Worm (Caenorhabditis elegans) whole organism, L4 larva: Measurements from ENCODE around the gene C01G12.7.
A peak's percentile ranks its signal among the peaks of the same experiment; 100 is the strongest.

Source experiments
- F10B5.3 ChIP-seq: sonication (generic microtip); optimal IDR thresholded peaks from 2 replicates; lab custom pipeline; 2016; ENCODE audit warnings: mild to moderate bottlenecking, missing genetic modification characterization, missing compliant biosample characterization
- R02D3.7 ChIP-seq: fragments of 150-350 bp; sonication (generic microtip); optimal IDR thresholded peaks from 3 replicates; lab custom pipeline; 2014; ENCODE audit warnings: missing biosample characterization, missing genetic modification characterization
- T20F7.1 ChIP-seq: fragments of 200-800 bp; sonication (Bioruptor generic); optimal IDR thresholded peaks from 2 replicates; lab custom pipeline; 2018; ENCODE audit warnings: mild to moderate bottlenecking, missing genetic modification characterization, missing compliant biosample characterization
- T26A8.4 ChIP-seq: fragments of 200-800 bp; sonication (Bioruptor generic); IDR thresholded peaks from 2 replicates; pipeline ENCODE4 v1.3.6; 2022; ENCODE audit warnings: missing genetic modification characterization, missing compliant biosample characterization
- Y105C5A.15 ChIP-seq: fragments of 200-800 bp; sonication (Bioruptor generic); IDR thresholded peaks from 2 replicates; pipeline ENCODE4 v1.3.6; 2022; ENCODE audit warnings: missing genetic modification characterization, missing compliant biosample characterization
- Y48G9A.11 ChIP-seq: fragments of 200-800 bp; sonication (Bioruptor generic); IDR thresholded peaks from 2 replicates; pipeline ENCODE4 v1.3.6; 2022; ENCODE audit warnings: missing genetic modification reagents, missing genetic modification characterization, missing compliant biosample characterization
- Y5F2A.4 ChIP-seq: fragments of 200-800 bp; sonication (Bioruptor generic); optimal IDR thresholded peaks from 2 replicates; lab custom pipeline; 2018; ENCODE audit warnings: mild to moderate bottlenecking, missing genetic modification characterization, missing compliant biosample characterization
- Y75B8A.6 ChIP-seq: fragments of 200-800 bp; sonication (Bioruptor generic); IDR thresholded peaks from 2 replicates; pipeline ENCODE4 v1.3.6; 2022; ENCODE audit warnings: missing genetic modification reagents, missing genetic modification characterization, missing compliant biosample characterization
- ZK337.2 ChIP-seq: fragments of 200-800 bp; sonication (Bioruptor generic); IDR thresholded peaks from 2 replicates; pipeline ENCODE4 v1.3.6; 2022; ENCODE audit warnings: missing genetic modification reagents, missing genetic modification characterization, missing compliant biosample characterization
- aha-1 ChIP-seq: fragments of 150-350 bp; peaks from one replicate; lab custom pipeline; 2014; ENCODE audit warnings: missing biosample characterization, missing genetic modification characterization
- attf-4 ChIP-seq: sonication (generic microtip); optimal IDR thresholded peaks from 3 replicates; lab custom pipeline; 2017; ENCODE audit warnings: missing biosample characterization, missing genetic modification characterization
- ceh-82 ChIP-seq: sonication (generic microtip); optimal IDR thresholded peaks from 2 replicates; lab custom pipeline; 2017; ENCODE audit warnings: missing biosample characterization, missing genetic modification characterization
- ces-1 ChIP-seq: fragments of 150-350 bp; sonication (generic microtip); optimal IDR thresholded peaks from 4 replicates; lab custom pipeline; 2014; ENCODE audit warnings: missing biosample characterization, missing genetic modification reagents, missing genetic modification characterization
- cey-2 ChIP-seq: sonication (generic microtip); optimal IDR thresholded peaks from 3 replicates; lab custom pipeline; 2017; ENCODE audit warnings: missing genetic modification characterization, mild to moderate bottlenecking, missing compliant biosample characterization, antibody characterized with exemption, borderline replicate concordance; ENCODE audit not compliant: insufficient read depth
- daf-16 ChIP-seq, 3 experiments: sonication (generic microtip); optimal IDR thresholded peaks; 2 replicates each; lab custom pipeline; 2016 to 2017; ENCODE audit warnings: missing genetic modification characterization in 3 of 3, missing genetic modification reagents in 3 of 3, mild to moderate bottlenecking in 2 of 3, missing compliant biosample characterization in 2 of 3, missing biosample characterization in 1 of 3, moderate library complexity in 1 of 3
- daf-19 ChIP-seq: fragments of 200-800 bp; sonication (Bioruptor generic); conservative IDR thresholded peaks from 2 replicates; pipeline ENCODE4 v1.3.6; 2022; ENCODE audit warnings: missing genetic modification characterization, missing compliant biosample characterization
- dmd-8 ChIP-seq: fragments of 200-800 bp; sonication (Bioruptor generic); IDR thresholded peaks from 2 replicates; pipeline ENCODE4 v1.3.6; 2022; ENCODE audit warnings: missing genetic modification characterization, missing compliant biosample characterization
- dpl-1 ChIP-seq: fragments of 150-350 bp; optimal IDR thresholded peaks from 2 replicates; lab custom pipeline; 2014; ENCODE audit warnings: missing biosample characterization, missing genetic modification reagents, missing genetic modification characterization
- dve-1 ChIP-seq: sonication (generic microtip); optimal IDR thresholded peaks from 2 replicates; lab custom pipeline; 2017; ENCODE audit warnings: antibody characterized with exemption, mild to moderate bottlenecking, missing genetic modification characterization, missing compliant biosample characterization; ENCODE audit not compliant: insufficient read depth
- fkh-10 ChIP-seq: fragments of 150-350 bp; optimal IDR thresholded peaks from 2 replicates; lab custom pipeline; 2014; ENCODE audit warnings: missing biosample characterization, missing genetic modification reagents, missing genetic modification characterization
- gei-8 ChIP-seq: fragments of 200-800 bp; sonication (Bioruptor generic); optimal IDR thresholded peaks from 2 replicates; lab custom pipeline; 2018; ENCODE audit warnings: mild to moderate bottlenecking, missing genetic modification characterization, missing compliant biosample characterization
- hif-1 ChIP-seq, 2 experiments: sonication (generic microtip); optimal IDR thresholded peaks; 2 replicates each; lab custom pipeline; 2016 to 2017; ENCODE audit warnings: missing compliant biosample characterization in 2 of 2, missing genetic modification characterization in 2 of 2, missing genetic modification reagents in 2 of 2, missing genotype in 2 of 2, mild to moderate bottlenecking in 1 of 2
- hlh-30 ChIP-seq: sonication (generic microtip); optimal IDR thresholded peaks from 2 replicates; lab custom pipeline; 2017; ENCODE audit warnings: antibody characterized with exemption, mild to moderate bottlenecking, missing genetic modification characterization, missing compliant biosample characterization; ENCODE audit not compliant: insufficient read depth
- hmg-1.1 ChIP-seq: fragments of 200-800 bp; sonication (Bioruptor generic); IDR thresholded peaks from 2 replicates; pipeline ENCODE4 v1.3.6; 2022; ENCODE audit warnings: missing genetic modification reagents, missing genetic modification characterization, missing compliant biosample characterization
- lin-13 ChIP-seq: fragments of 150-350 bp; optimal IDR thresholded peaks from 2 replicates; lab custom pipeline; 2014; ENCODE audit warnings: missing biosample characterization, missing genetic modification reagents, missing genetic modification characterization
- lin-38 ChIP-seq: fragments of 200-800 bp; sonication (Bioruptor generic); IDR thresholded peaks from 2 replicates; pipeline ENCODE4 v1.3.6; 2022; ENCODE audit warnings: missing genetic modification reagents, missing genetic modification characterization, missing compliant biosample characterization
- lin-39 ChIP-seq: fragments of 150-350 bp; optimal IDR thresholded peaks from 2 replicates; lab custom pipeline; 2014; ENCODE audit warnings: missing biosample characterization, missing genetic modification reagents, missing genetic modification characterization
- madf-5 ChIP-seq, 2 experiments: fragments of 200-800 bp; sonication (Bioruptor generic); IDR thresholded peaks; 2 replicates each; pipeline ENCODE4 v1.3.6; 2022; ENCODE audit warnings: missing compliant biosample characterization in 2 of 2, missing genetic modification characterization in 2 of 2
- mdl-1 ChIP-seq, 2 experiments: fragments of 150-350 bp in 1 of 2; sonication (generic microtip) in 1 of 2; optimal IDR thresholded peaks; 2 replicates each; lab custom pipeline; 2014 to 2017; ENCODE audit warnings: missing biosample characterization in 2 of 2, missing genetic modification characterization in 2 of 2
- mxl-3 ChIP-seq: fragments of 200-800 bp; sonication (Bioruptor generic); optimal IDR thresholded peaks from 2 replicates; lab custom pipeline; 2018; ENCODE audit warnings: mild to moderate bottlenecking, missing genetic modification characterization, missing compliant biosample characterization
- nhr-11 ChIP-seq: fragments of 150-350 bp; optimal IDR thresholded peaks from 2 replicates; lab custom pipeline; 2014; ENCODE audit warnings: missing biosample characterization, missing genetic modification characterization
- nhr-28 ChIP-seq: fragments of 150-350 bp; optimal IDR thresholded peaks from 2 replicates; lab custom pipeline; 2014; ENCODE audit warnings: missing biosample characterization, missing genetic modification characterization
- pha-4 ChIP-seq, 2 experiments: fragments of 150-350 bp in 1 of 2; fragments of 200-800 bp in 1 of 2; sonication (Bioruptor generic) in 1 of 2; IDR thresholded peaks in 1 of 2; optimal IDR thresholded peaks in 1 of 2; 2 replicates each; pipeline versions ENCODE4 v1.3.6 to Lab custom; 2014 to 2022; ENCODE audit warnings: missing genetic modification characterization in 2 of 2, missing genetic modification reagents in 2 of 2, missing biosample characterization in 1 of 2, missing compliant biosample characterization in 1 of 2
- php-3 ChIP-seq: fragments of 200-800 bp; sonication (Bioruptor generic); IDR thresholded peaks from 2 replicates; pipeline ENCODE4 v1.3.6; 2022; ENCODE audit warnings: missing genetic modification reagents, missing genetic modification characterization, missing compliant biosample characterization
- rbr-2 ChIP-seq: sonication (generic microtip); optimal IDR thresholded peaks from 2 replicates; lab custom pipeline; 2016; ENCODE audit warnings: missing genotype, missing genetic modification characterization, missing compliant biosample characterization
- skn-1 ChIP-seq: fragments of 150-350 bp; optimal IDR thresholded peaks from 2 replicates; lab custom pipeline; 2014; ENCODE audit warnings: missing biosample characterization, missing genetic modification characterization
- snpc-1.2 ChIP-seq: fragments of 200-800 bp; sonication (Bioruptor generic); IDR thresholded peaks from 2 replicates; pipeline ENCODE4 v1.3.6; 2022; ENCODE audit warnings: missing genetic modification reagents, missing genetic modification characterization, missing compliant biosample characterization
- snpc-4 ChIP-seq: fragments of 150-350 bp; optimal IDR thresholded peaks from 2 replicates; lab custom pipeline; 2014; ENCODE audit warnings: missing biosample characterization, missing genetic modification characterization
- spr-3 ChIP-seq: fragments of 200-800 bp; sonication (Bioruptor generic); optimal IDR thresholded peaks from 2 replicates; lab custom pipeline; 2018; ENCODE audit warnings: mild to moderate bottlenecking, missing genetic modification characterization, missing compliant biosample characterization
- tra-1 ChIP-seq: fragments of 200-800 bp; sonication (Bioruptor generic); IDR thresholded peaks from 2 replicates; pipeline ENCODE4 v1.3.6; 2022; ENCODE audit warnings: missing genetic modification reagents, missing genetic modification characterization, missing compliant biosample characterization
- unc-39 ChIP-seq: sonication (generic microtip); optimal IDR thresholded peaks from 2 replicates; lab custom pipeline; 2017; ENCODE audit warnings: missing biosample characterization, missing genetic modification characterization
- vab-7 ChIP-seq: fragments of 200-800 bp; sonication (Bioruptor generic); IDR thresholded peaks from 2 replicates; pipeline ENCODE4 v1.3.6; 2022; ENCODE audit warnings: missing genetic modification reagents, missing genetic modification characterization, missing compliant biosample characterization
- ztf-11 ChIP-seq: fragments of 150-350 bp; optimal IDR thresholded peaks from 2 replicates; lab custom pipeline; 2014; ENCODE audit warnings: missing biosample characterization, missing genetic modification characterization

The C01G12.7 gene

DNA sequence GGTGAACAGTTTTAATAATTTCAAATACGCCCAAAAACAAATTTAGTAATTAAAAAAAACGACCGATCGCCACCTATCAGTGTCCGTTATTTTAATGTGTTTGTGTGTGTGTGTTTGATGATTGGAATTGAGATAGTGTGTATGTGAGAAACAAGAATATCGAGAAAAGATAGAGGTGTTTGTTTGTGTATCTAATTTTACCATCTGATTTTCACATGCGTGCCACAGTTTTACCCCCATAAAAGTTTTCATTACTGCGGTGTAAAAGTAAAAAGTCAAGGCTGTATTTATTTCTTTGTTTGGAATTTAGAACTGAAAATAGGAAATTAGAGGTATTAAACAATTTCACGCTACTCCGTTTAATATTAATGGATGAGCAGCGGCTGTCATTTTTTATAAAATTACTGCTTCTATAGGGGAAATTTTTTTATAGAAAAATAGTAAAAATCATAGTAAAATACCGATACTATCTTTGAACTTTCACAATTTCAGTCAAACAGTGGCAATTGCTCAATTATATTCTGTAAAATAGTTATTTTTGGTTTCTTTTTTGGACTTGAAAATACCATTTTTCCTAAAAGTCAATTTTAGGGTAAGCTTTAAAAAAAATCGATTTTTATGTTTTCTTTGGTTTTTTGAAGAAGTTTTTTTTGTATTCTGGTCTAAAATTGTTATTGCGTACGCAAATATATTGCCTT lies 8.4 kb upstream of the C01G12.7 start (continued):
- TF ChIP-seq php-3 (GFP tag; lab: Robert Waterston, UW) (peak; percentile 74; the same call in 1 of the 2 replicates), daf-19 (no peak), lin-38 (GFP tag; lab: Robert Waterston, UW) (no peak), ZK337.2 (no peak), Y5F2A.4 (GFP tag; lab: Kevin White, UChicago) (no peak), hmg-1.1 (GFP tag; lab: Robert Waterston, UW) (no peak), unc-39 (no peak), mxl-3 (GFP tag; lab: Kevin White, UChicago) (peak; percentile 28), fkh-10 (GFP tag; lab: Kevin White, UChicago) (no peak), snpc-1.2 (GFP tag; lab: Robert Waterston, UW) (no peak), attf-4 (tag; lab: Kevin White, UChicago) (no peak), gei-8 (no peak), T20F7.1 (GFP tag; lab: Kevin White, UChicago) (no peak), dmd-8 (GFP tag; lab: Robert Waterston, UW) (no peak), tra-1 (GFP tag; lab: Robert Waterston, UW) (no peak), snpc-4 (tag; lab: Kevin White, UChicago) (no peak), skn-1 (no peak)

DNA sequence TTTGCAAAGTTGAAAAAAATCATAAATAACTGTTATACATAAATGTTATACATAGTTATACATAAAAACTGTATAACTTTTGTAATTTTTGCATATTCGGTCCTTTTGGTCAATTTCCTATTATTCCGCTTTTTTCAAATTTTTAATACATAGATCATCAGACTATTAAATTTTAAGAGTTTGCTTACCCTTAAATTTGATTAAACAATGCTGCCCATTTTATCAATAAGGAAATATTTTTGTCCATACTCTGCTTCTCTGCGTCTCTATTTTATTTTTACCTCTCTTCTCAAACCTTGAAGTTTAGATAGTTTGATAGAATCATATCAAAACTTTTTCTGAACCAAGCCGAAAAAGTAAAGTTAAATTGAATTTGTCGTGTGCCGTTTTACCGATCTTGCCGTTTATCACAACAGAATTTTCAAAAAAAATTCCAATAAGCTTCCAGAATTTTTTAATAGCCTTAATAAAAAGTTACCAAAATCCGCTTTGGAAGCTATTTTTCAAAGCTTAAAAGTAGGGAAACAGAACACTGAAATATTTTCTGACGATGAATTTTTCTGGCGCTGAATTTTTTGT lies 7.7 kb upstream of the C01G12.7 start:
- TF ChIP-seq Y105C5A.15 (GFP tag; lab: Robert Waterston, UW) = 0 out of 2 replicates have a peak, but pooled peaks have one; percentile 58
- TF ChIP-seq nhr-28 (tag; lab: Kevin White, UChicago) = peak; percentile 43
- TF ChIP-seq skn-1 = no peak
- TF ChIP-seq tra-1 (GFP tag; lab: Robert Waterston, UW) = no peak
- TF ChIP-seq php-3 (GFP tag; lab: Robert Waterston, UW) = no peak
- TF ChIP-seq ces-1 (GFP tag; lab: Kevin White, UChicago) = no peak
- TF ChIP-seq F10B5.3 (tag; lab: Kevin White, UChicago) = no peak
- TF ChIP-seq lin-38 (GFP tag; lab: Robert Waterston, UW) = no peak
- no peak for TF ChIP-seq lin-13 (GFP tag; lab: Kevin White, UChicago)
- TF ChIP-seq hlh-30 (tag; lab: Kevin White, UChicago) = peak; percentile 12
- no peak for TF ChIP-seq dpl-1 (GFP tag; lab: Kevin White, UChicago)
- TF ChIP-seq vab-7 (GFP tag; lab: Robert Waterston, UW) = no peak
- TF ChIP-seq Y75B8A.6 (GFP tag; lab: Robert Waterston, UW) = no peak
- no peak for TF ChIP-seq madf-5 (GFP tag; IDR thresholded peaks at IDR 0.05; lab: Robert Waterston, UW)
- TF ChIP-seq T26A8.4 (GFP tag; lab: Robert Waterston, UW) = no peak
- TF ChIP-seq hif-1 (tag; optimal IDR thresholded peaks at IDR 0.05; lab: Kevin White, UChicago) = no peak
- no peak for TF ChIP-seq R02D3.7
- TF ChIP-seq daf-16 (GFP tag; optimal IDR thresholded peaks at IDR 0.05; lab: Kevin White, UChicago) = no peak
- TF ChIP-seq daf-16 (tag; optimal IDR thresholded peaks at IDR 0.05; lab: Kevin White, UChicago) = peak; percentile 79
- no peak for TF ChIP-seq mdl-1 (tag; optimal IDR thresholded peaks at IDR 0.05; lab: Kevin White, UChicago)
- no peak for TF ChIP-seq nhr-11
- TF ChIP-seq ceh-82 (tag; lab: Kevin White, UChicago) = no peak
- no peak for TF ChIP-seq Y5F2A.4 (GFP tag; lab: Kevin White, UChicago)
- TF ChIP-seq pha-4 (GFP tag; IDR thresholded peaks at IDR 0.05; lab: Robert Waterston, UW) = no peak
- TF ChIP-seq pha-4 (tag; optimal IDR thresholded peaks at IDR 0.05; lab: Kevin White, UChicago) = no peak
- no peak for TF ChIP-seq cey-2 (tag; lab: Kevin White, UChicago)
- no peak for TF ChIP-seq rbr-2
- TF ChIP-seq aha-1 (tag; lab: Kevin White, UChicago) = peak; percentile 54
- no peak for TF ChIP-seq spr-3 (GFP tag; lab: Kevin White, UChicago)
- peak; percentile 24 for TF ChIP-seq dve-1 (tag; lab: Kevin White, UChicago)
- TF ChIP-seq lin-39 (tag; lab: Kevin White, UChicago) = no peak
- no peak for TF ChIP-seq ZK337.2
- no peak for TF ChIP-seq ztf-11
- no peak for TF ChIP-seq Y48G9A.11 (GFP tag; lab: Robert Waterston, UW)
- TF ChIP-seq, all 104 proteins: peak for 6
